Fruit fly (Drosophila melanogaster): ENCODE results near the gene Upf1.

dm6 chrX:11873116-11873515 lies 32.1 kb downstream of the Upf1 start, which contains the start of gene CG15739:
- TF ChIP-seq Snoo (tag; optimal IDR thresholded peaks at IDR 0.05) (no peak), CG8301 (tag; optimal IDR thresholded peaks at IDR 0.05) (no peak)
